Fruit fly (Drosophila melanogaster) whole organism, embryonic: ENCODE results near the gene Zw.
A peak's percentile ranks its signal among the peaks of the same experiment; 100 is the strongest.

Source experiments
- ATbp ChIP-seq: fragments of 200-800 bp; sonication (Bioruptor generic); optimal IDR thresholded peaks from 2 replicates; lab custom pipeline; 2017; ENCODE audit warnings: missing biosample characterization, mild to moderate bottlenecking, missing genetic modification characterization, missing genetic modification reagents
- Ada2b ChIP-seq: fragments of 200-800 bp; sonication (Bioruptor generic); IDR thresholded peaks from 2 replicates; pipeline ENCODE4 v1.3.6; 2022; ENCODE audit warnings: missing biosample characterization, missing genetic modification characterization
- Bdp1 ChIP-seq: fragments of 200-800 bp; sonication (Bioruptor generic); optimal IDR thresholded peaks from 3 replicates; lab custom pipeline; 2016; ENCODE audit warnings: missing biosample characterization, missing genetic modification characterization
- Blimp-1 ChIP-seq: fragments of 200-800 bp; sonication (Bioruptor generic); optimal IDR thresholded peaks from 3 replicates; lab custom pipeline; 2018; ENCODE audit warnings: missing biosample characterization, missing genetic modification characterization, mild to moderate bottlenecking, moderate library complexity, missing genetic modification reagents
- CG10267 ChIP-seq: fragments of 200-800 bp; sonication (Bioruptor generic); optimal IDR thresholded peaks from 2 replicates; lab custom pipeline; 2018; ENCODE audit warnings: missing biosample characterization, mild to moderate bottlenecking, missing genetic modification characterization, moderate library complexity
- CG12071 ChIP-seq: fragments of 200-800 bp; sonication (Bioruptor generic); optimal IDR thresholded peaks from 3 replicates; lab custom pipeline; 2018; ENCODE audit warnings: missing biosample characterization, mild to moderate bottlenecking, missing genetic modification characterization
- CG12104 ChIP-seq: fragments of 200-800 bp; sonication (Bioruptor generic); optimal IDR thresholded peaks from 3 replicates; lab custom pipeline; 2016; ENCODE audit warnings: missing biosample characterization, missing genetic modification characterization
- CG13287 ChIP-seq: fragments of 200-800 bp; sonication (Bioruptor generic); IDR thresholded peaks from 2 replicates; pipeline ENCODE4 v1.3.6; 2022; ENCODE audit warnings: missing biosample characterization, missing genetic modification characterization; ENCODE audit not compliant: partially characterized antibody
- CG14441 ChIP-seq: fragments of 200-800 bp; sonication (Bioruptor generic); IDR thresholded peaks from 2 replicates; pipeline ENCODE4 v1.3.6; 2022; ENCODE audit warnings: missing biosample characterization, missing genetic modification characterization
- CG15269 ChIP-seq: fragments of 200-800 bp; sonication (Bioruptor generic); optimal IDR thresholded peaks from 2 replicates; lab custom pipeline; 2018; ENCODE audit warnings: missing biosample characterization, mild to moderate bottlenecking, missing genetic modification characterization, moderate library complexity
- CG1602 ChIP-seq: fragments of 200-800 bp; sonication (Bioruptor generic); optimal IDR thresholded peaks from 3 replicates; lab custom pipeline; 2016; ENCODE audit warnings: missing biosample characterization, missing genetic modification characterization
- CG32767 ChIP-seq: fragments of 200-800 bp; sonication (Bioruptor generic); IDR thresholded peaks from 2 replicates; pipeline ENCODE4 v1.3.6; 2022; ENCODE audit warnings: missing biosample characterization, missing genetic modification characterization
- CG3281 ChIP-seq: fragments of 200-800 bp; sonication (Bioruptor generic); optimal IDR thresholded peaks from 3 replicates; lab custom pipeline; 2017; ENCODE audit warnings: missing biosample characterization, mild to moderate bottlenecking, missing genetic modification characterization
- CG4730 ChIP-seq: fragments of 200-800 bp; sonication (Bioruptor generic); IDR thresholded peaks from 2 replicates; pipeline ENCODE4 v1.3.6; 2022; ENCODE audit warnings: missing biosample characterization, missing genetic modification characterization
- CG4820 ChIP-seq: fragments of 200-800 bp; sonication (Bioruptor generic); optimal IDR thresholded peaks from 3 replicates; lab custom pipeline; 2016; ENCODE audit warnings: missing biosample characterization, missing genetic modification characterization
- CrebB ChIP-seq: fragments of 200-800 bp; sonication (Bioruptor generic); optimal IDR thresholded peaks from 3 replicates; lab custom pipeline; 2018; ENCODE audit warnings: missing biosample characterization, mild to moderate bottlenecking, missing genetic modification characterization
- Dip2 ChIP-seq: fragments of 200-800 bp; sonication (Bioruptor generic); IDR thresholded peaks from 2 replicates; pipeline ENCODE4 v1.3.6; 2022; ENCODE audit warnings: missing biosample characterization, missing genetic modification characterization
- Dp ChIP-seq: fragments of 200-800 bp; sonication (Bioruptor generic); optimal IDR thresholded peaks from 2 replicates; lab custom pipeline; 2018; ENCODE audit warnings: missing biosample characterization, mild to moderate bottlenecking, missing genetic modification characterization, moderate library complexity
- Dref ChIP-seq: fragments of 200-800 bp; sonication (Bioruptor generic); IDR thresholded peaks from 2 replicates; pipeline ENCODE4 v1.3.6; 2022; ENCODE audit warnings: missing biosample characterization, missing genetic modification characterization
- Eip74EF ChIP-seq, 2 experiments: fragments of 200-800 bp in 1 of 2; fragments of >200 bp in 1 of 2; sonication (Bioruptor generic) in 1 of 2; optimal IDR thresholded peaks; 2 replicates each; lab custom pipeline; 2017 to 2019; ENCODE audit warnings: missing biosample characterization in 2 of 2, missing genetic modification characterization in 2 of 2, mild to moderate bottlenecking in 1 of 2, moderate library complexity in 1 of 2
- HmgZ ChIP-seq: fragments of 200-800 bp; sonication (Bioruptor generic); optimal IDR thresholded peaks from 2 replicates; lab custom pipeline; 2018; ENCODE audit warnings: missing biosample characterization, mild to moderate bottlenecking, missing genetic modification characterization
- Hmr ChIP-seq: fragments of 200-800 bp; sonication (Bioruptor generic); optimal IDR thresholded peaks from 3 replicates; lab custom pipeline; 2017; ENCODE audit warnings: mild to moderate bottlenecking, missing biosample characterization, missing genetic modification reagents, missing genetic modification characterization
- Lpt ChIP-seq: fragments of >200 bp; optimal IDR thresholded peaks from 2 replicates; lab custom pipeline; 2018; ENCODE audit warnings: missing biosample characterization, missing genetic modification characterization
- MTF-1 ChIP-seq: fragments of 200-800 bp; sonication (Bioruptor generic); optimal IDR thresholded peaks from 2 replicates; lab custom pipeline; 2018; ENCODE audit warnings: missing biosample characterization, mild to moderate bottlenecking, missing genetic modification characterization, borderline replicate concordance
- PHDP ChIP-seq: fragments of 200-800 bp; sonication (Bioruptor generic); optimal IDR thresholded peaks from 3 replicates; lab custom pipeline; 2018; ENCODE audit warnings: missing biosample characterization, mild to moderate bottlenecking, missing genetic modification characterization, moderate library complexity
- Ptx1 ChIP-seq: fragments of 200-800 bp; sonication (Bioruptor generic); IDR thresholded peaks from 2 replicates; pipeline ENCODE4 v1.3.6; 2022; ENCODE audit warnings: missing biosample characterization, missing genetic modification characterization
- Scr ChIP-seq: fragments of 200-800 bp; sonication (Bioruptor generic); IDR thresholded peaks from 2 replicates; pipeline ENCODE4 v1.3.6; 2022; ENCODE audit warnings: missing biosample characterization, missing genetic modification characterization; ENCODE audit not compliant: partially characterized antibody
- Six4 ChIP-seq: fragments of 200-800 bp; sonication (Bioruptor generic); optimal IDR thresholded peaks from 2 replicates; lab custom pipeline; 2016; ENCODE audit warnings: missing biosample characterization, missing genetic modification characterization
- TFAM ChIP-seq: fragments of 200-800 bp; sonication (Bioruptor generic); optimal IDR thresholded peaks from 2 replicates; lab custom pipeline; 2017; ENCODE audit warnings: missing biosample characterization, missing genetic modification characterization, inconsistent platforms
- YL-1 ChIP-seq: fragments of 200-800 bp; sonication (Bioruptor generic); optimal IDR thresholded peaks from 3 replicates; lab custom pipeline; 2017; ENCODE audit warnings: missing biosample characterization, mild to moderate bottlenecking, missing genetic modification characterization
- bowl ChIP-seq: fragments of 200-800 bp; sonication (Bioruptor generic); IDR thresholded peaks from 2 replicates; pipeline ENCODE4 v1.3.6; 2022; ENCODE audit warnings: missing biosample characterization, missing genetic modification characterization
- corto ChIP-seq: fragments of 200-800 bp; sonication (Bioruptor generic); optimal IDR thresholded peaks from 2 replicates; lab custom pipeline; 2016; ENCODE audit warnings: missing biosample characterization, mild to moderate bottlenecking, missing genetic modification characterization, moderate library complexity
- gsb ChIP-seq: fragments of 200-800 bp; sonication (Bioruptor generic); IDR thresholded peaks from 2 replicates; pipeline ENCODE4 v1.3.6; 2022; ENCODE audit warnings: missing biosample characterization, missing genetic modification characterization
- gsb-n ChIP-seq: fragments of 200-800 bp; sonication (Bioruptor generic); optimal IDR thresholded peaks from 3 replicates; lab custom pipeline; 2018; ENCODE audit warnings: missing biosample characterization, mild to moderate bottlenecking, missing genetic modification characterization
- inv ChIP-seq: fragments of 200-800 bp; sonication (Bioruptor generic); IDR thresholded peaks from 2 replicates; pipeline ENCODE4 v1.3.6; 2022; ENCODE audit warnings: missing biosample characterization, missing genetic modification characterization; ENCODE audit not compliant: partially characterized antibody
- kah ChIP-seq: fragments of 200-800 bp; sonication (Bioruptor generic); optimal IDR thresholded peaks from 2 replicates; lab custom pipeline; 2018; ENCODE audit warnings: missing biosample characterization, mild to moderate bottlenecking, missing genetic modification characterization
- kay ChIP-seq: fragments of 200-800 bp; sonication (Bioruptor generic); optimal IDR thresholded peaks from 2 replicates; lab custom pipeline; 2016; ENCODE audit warnings: missing biosample characterization, missing genetic modification characterization
- lab ChIP-seq: fragments of 200-800 bp; sonication (Bioruptor generic); optimal IDR thresholded peaks from 3 replicates; lab custom pipeline; 2017; ENCODE audit warnings: missing biosample characterization, missing genetic modification characterization, mild to moderate bottlenecking, moderate library complexity, missing genetic modification reagents
- lola ChIP-seq, 3 experiments: fragments of >200 bp in 2 of 3; fragments of 200-800 bp in 1 of 3; sonication (Bioruptor generic) in 1 of 3; optimal IDR thresholded peaks; 2 replicates each; lab custom pipeline; 2017 to 2019; ENCODE audit warnings: missing biosample characterization in 3 of 3, missing genetic modification characterization in 3 of 3, mild to moderate bottlenecking in 1 of 3, moderate library complexity in 1 of 3
- nmo ChIP-seq: fragments of 200-800 bp; sonication (Bioruptor generic); optimal IDR thresholded peaks from 2 replicates; lab custom pipeline; 2018; ENCODE audit warnings: missing biosample characterization, mild to moderate bottlenecking, missing genetic modification characterization, moderate library complexity
- odd ChIP-seq: fragments of 200-800 bp; sonication (Bioruptor generic); optimal IDR thresholded peaks from 2 replicates; lab custom pipeline; 2017; ENCODE audit warnings: missing biosample characterization, mild to moderate bottlenecking, missing genetic modification characterization
- pan ChIP-seq, 4 experiments: fragments of >200 bp in 3 of 4; fragments of 200-800 bp in 1 of 4; sonication (Bioruptor generic) in 1 of 4; optimal IDR thresholded peaks in 3 of 4; IDR thresholded peaks in 1 of 4; 2 replicates each; pipeline versions ENCODE4 v1.3.6 to Lab custom; 2017 to 2022; ENCODE audit warnings: missing biosample characterization in 2 of 4, missing genetic modification characterization in 2 of 4, mixed read lengths in 1 of 4
- phol ChIP-seq: fragments of 200-800 bp; sonication (Bioruptor generic); optimal IDR thresholded peaks from 3 replicates; lab custom pipeline; 2018; ENCODE audit warnings: missing biosample characterization, mild to moderate bottlenecking, missing genetic modification characterization, moderate library complexity
- rib ChIP-seq: fragments of 200-800 bp; sonication (Bioruptor generic); IDR thresholded peaks from 2 replicates; pipeline ENCODE4 v1.3.6; 2022; ENCODE audit warnings: missing biosample characterization, missing genetic modification characterization
- ro ChIP-seq: fragments of 200-800 bp; sonication (Bioruptor generic); IDR thresholded peaks from 2 replicates; pipeline ENCODE4 v1.3.6; 2022; ENCODE audit warnings: missing biosample characterization, missing genetic modification characterization
- slbo ChIP-seq: fragments of 200-800 bp; sonication (Bioruptor generic); IDR thresholded peaks from 2 replicates; pipeline ENCODE4 v1.3.6; 2022; ENCODE audit warnings: missing biosample characterization, missing genetic modification characterization
- tna ChIP-seq: fragments of 200-800 bp; sonication (Bioruptor generic); IDR thresholded peaks from 2 replicates; pipeline ENCODE4 v1.3.6; 2022; ENCODE audit warnings: missing biosample characterization, missing genetic modification characterization; ENCODE audit not compliant: partially characterized antibody

Gene Zw

DNA sequence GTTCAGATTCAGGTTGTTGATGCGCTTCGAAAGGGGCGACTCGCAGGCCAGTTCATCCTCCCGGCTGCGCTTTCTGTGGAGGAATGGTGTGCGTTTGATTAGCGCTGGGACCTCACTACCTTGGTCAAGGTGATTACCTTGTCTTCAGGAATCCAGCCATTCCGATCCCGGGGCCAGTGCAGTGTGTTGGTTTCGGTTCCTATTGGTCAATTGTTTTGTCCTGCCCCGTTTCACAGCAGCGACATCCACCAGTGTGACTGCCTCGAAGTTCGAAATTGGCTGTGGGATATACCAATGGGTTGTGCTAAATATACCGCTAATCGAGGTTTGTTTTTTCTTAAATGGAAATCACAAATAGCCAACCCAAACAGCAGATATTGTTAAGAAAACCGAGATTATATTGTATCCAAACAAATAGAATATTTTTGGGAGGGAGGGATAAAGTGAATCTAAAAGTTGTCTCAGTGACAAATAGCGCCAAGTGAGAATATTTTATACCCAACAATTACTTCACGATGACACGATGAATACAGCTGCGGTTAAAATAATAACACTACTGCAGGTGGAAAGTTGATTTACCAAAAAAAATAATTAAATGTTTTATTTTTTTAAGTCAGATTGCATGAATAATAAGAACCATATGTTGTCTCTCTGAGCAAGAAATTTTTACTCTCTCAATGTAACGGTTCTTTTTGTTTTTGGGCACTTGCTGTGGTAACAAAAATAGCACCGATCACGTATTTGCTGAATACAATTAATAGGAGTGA is 27.9 kb downstream of the Zw start, which contains the start of gene CG14229 (continued):
- TF ChIP-seq pan (optimal IDR thresholded peaks at IDR 0.05; lab: Kevin White, UChicago) (no peak), pan (GFP tag; optimal IDR thresholded peaks at IDR 0.05 in 1 of 2, IDR thresholded peaks at IDR 0.05 in 1 of 2) (peak in 1 of 2 experiments; percentile 50), Lpt (GFP tag; lab: Kevin White, UChicago) (no peak), Ada2b (GFP tag; lab: Robert Waterston, UW) (peak; percentile 42; the same call in 1 of the 2 replicates), Scr (GFP tag; lab: Robert Waterston, UW) (peak; percentile 37; the same call in 1 of the 2 replicates), kay (GFP tag; lab: Kevin White, UChicago) (no peak), ro (GFP tag; lab: Robert Waterston, UW) (no peak), Dp (GFP tag; lab: Kevin White, UChicago) (peak; percentile 5), lola (GFP tag; optimal IDR thresholded peaks at IDR 0.05; lab: Kevin White, UChicago) (no peak), nmo (GFP tag; lab: Kevin White, UChicago) (no peak), CG4820 (GFP tag; lab: Kevin White, UChicago) (no peak), corto (GFP tag; lab: Kevin White, UChicago) (no peak), odd (GFP tag; lab: Kevin White, UChicago) (no peak), inv (no peak), gsb (GFP tag; lab: Robert Waterston, UW) (no peak), tna (GFP tag; lab: Robert Waterston, UW) (no peak), CG12071 (GFP tag; lab: Kevin White, UChicago) (no peak), rib (no peak), gsb-n (tag; lab: Kevin White, UChicago) (no peak), YL-1 (GFP tag; lab: Kevin White, UChicago) (no peak), HmgZ (tag; lab: Kevin White, UChicago) (no peak), TFAM (GFP tag; lab: Kevin White, UChicago) (no peak), Eip74EF (GFP tag; optimal IDR thresholded peaks at IDR 0.05; lab: Kevin White, UChicago) (no peak), Blimp-1 (GFP tag; lab: Kevin White, UChicago) (no peak), Dref (GFP tag; lab: Robert Waterston, UW) (0 out of 2 replicates have a peak, but pooled peaks have one; percentile 15), slbo (GFP tag; lab: Robert Waterston, UW) (peak; percentile 38), MTF-1 (GFP tag; lab: Kevin White, UChicago) (no peak), Six4 (peak; percentile 12), Dip2 (GFP tag; lab: Robert Waterston, UW) (no peak), CG1602 (GFP tag; lab: Kevin White, UChicago) (no peak), CG3281 (peak; percentile 3), CG13287 (GFP tag; lab: Robert Waterston, UW) (peak; percentile 27; the same call in 1 of the 2 replicates), bowl (GFP tag; lab: Robert Waterston, UW) (no peak), Ptx1 (peak; percentile 52), lab (GFP tag; lab: Kevin White, UChicago) (peak; percentile 4), kah (GFP tag; lab: Kevin White, UChicago) (no peak), CG12104 (no peak), CG15269 (tag; lab: Kevin White, UChicago) (peak; percentile 2), ATbp (GFP tag; lab: Kevin White, UChicago) (no peak), CG4730 (GFP tag; lab: Robert Waterston, UW) (peak; percentile 40; the same call in 1 of the 2 replicates), CrebB (tag; lab: Kevin White, UChicago) (no peak), Hmr (GFP tag; lab: Kevin White, UChicago) (no peak), phol (tag; lab: Kevin White, UChicago) (peak; percentile 3), PHDP (tag; lab: Kevin White, UChicago) (no peak), CG10267 (tag; lab: Kevin White, UChicago) (no peak), Bdp1 (GFP tag; lab: Kevin White, UChicago) (no peak), CG14441 (GFP tag; lab: Robert Waterston, UW) (no peak), CG32767 (GFP tag; lab: Robert Waterston, UW) (no peak)
